Worm (Caenorhabditis elegans) whole organism, L4 larva: ENCODE data around the gene ttr-36.
A peak's percentile ranks its signal among the peaks of the same experiment; 100 is the strongest.

Experiments used
- F10B5.3 ChIP-seq: sonication (generic microtip); optimal IDR thresholded peaks from 2 replicates; lab custom pipeline; 2016; ENCODE audit warnings: mild to moderate bottlenecking, missing genetic modification characterization, missing compliant biosample characterization
- F37D6.2 ChIP-seq: sonication (generic microtip); optimal IDR thresholded peaks from 2 replicates; lab custom pipeline; 2016; ENCODE audit warnings: mild to moderate bottlenecking, missing genetic modification characterization, missing compliant biosample characterization
- R02D3.7 ChIP-seq: fragments of 150-350 bp; sonication (generic microtip); optimal IDR thresholded peaks from 3 replicates; lab custom pipeline; 2014; ENCODE audit warnings: missing biosample characterization, missing genetic modification characterization
- T20F7.1 ChIP-seq: fragments of 200-800 bp; sonication (Bioruptor generic); optimal IDR thresholded peaks from 2 replicates; lab custom pipeline; 2018; ENCODE audit warnings: mild to moderate bottlenecking, missing genetic modification characterization, missing compliant biosample characterization
- Y105C5A.15 ChIP-seq: fragments of 200-800 bp; sonication (Bioruptor generic); IDR thresholded peaks from 2 replicates; pipeline ENCODE4 v1.3.6; 2022; ENCODE audit warnings: missing genetic modification characterization, missing compliant biosample characterization
- Y48G9A.11 ChIP-seq: fragments of 200-800 bp; sonication (Bioruptor generic); IDR thresholded peaks from 2 replicates; pipeline ENCODE4 v1.3.6; 2022; ENCODE audit warnings: missing genetic modification reagents, missing genetic modification characterization, missing compliant biosample characterization
- Y75B8A.6 ChIP-seq: fragments of 200-800 bp; sonication (Bioruptor generic); IDR thresholded peaks from 2 replicates; pipeline ENCODE4 v1.3.6; 2022; ENCODE audit warnings: missing genetic modification reagents, missing genetic modification characterization, missing compliant biosample characterization
- ZK337.2 ChIP-seq: fragments of 200-800 bp; sonication (Bioruptor generic); IDR thresholded peaks from 2 replicates; pipeline ENCODE4 v1.3.6; 2022; ENCODE audit warnings: missing genetic modification reagents, missing genetic modification characterization, missing compliant biosample characterization
- ZK546.5 ChIP-seq, 2 experiments: sonication (generic microtip); optimal IDR thresholded peaks; 2 replicates each; lab custom pipeline; 2017; ENCODE audit warnings: missing biosample characterization in 2 of 2, missing genetic modification characterization in 2 of 2
- aha-1 ChIP-seq: fragments of 150-350 bp; peaks from one replicate; lab custom pipeline; 2014; ENCODE audit warnings: missing biosample characterization, missing genetic modification characterization
- aly-2 ChIP-seq: sonication (generic microtip); optimal IDR thresholded peaks from 2 replicates; lab custom pipeline; 2018; ENCODE audit warnings: missing biosample characterization, missing genetic modification characterization
- ama-1 ChIP-seq: fragments of 150-350 bp; optimal IDR thresholded peaks from 2 replicates; lab custom pipeline; 2014; ENCODE audit warnings: inconsistent platforms, mixed read lengths
- arid-1 ChIP-seq: fragments of 200-800 bp; sonication (Bioruptor generic); conservative IDR thresholded peaks from 2 replicates; pipeline ENCODE4 v1.3.6; 2022; ENCODE audit warnings: missing genetic modification reagents, missing genetic modification characterization, missing compliant biosample characterization
- attf-4 ChIP-seq: sonication (generic microtip); optimal IDR thresholded peaks from 3 replicates; lab custom pipeline; 2017; ENCODE audit warnings: missing biosample characterization, missing genetic modification characterization
- ceh-20 ChIP-seq: fragments of 200-800 bp; sonication (Bioruptor generic); IDR thresholded peaks from 2 replicates; pipeline ENCODE4 v1.3.6; 2022; ENCODE audit warnings: missing genetic modification reagents, missing genetic modification characterization, missing compliant biosample characterization
- ceh-44 ChIP-seq: fragments of 200-800 bp; sonication (Bioruptor generic); IDR thresholded peaks from 2 replicates; pipeline ENCODE4 v1.3.6; 2022; ENCODE audit warnings: missing genetic modification reagents, missing genetic modification characterization, missing compliant biosample characterization
- daf-8 ChIP-seq: fragments of 200-800 bp; sonication (Bioruptor generic); IDR thresholded peaks from 2 replicates; pipeline ENCODE4 v1.3.6; 2022; ENCODE audit warnings: missing genetic modification characterization, missing compliant biosample characterization
- dmd-6 ChIP-seq: fragments of 200-800 bp; sonication (Bioruptor generic); IDR thresholded peaks from 2 replicates; pipeline ENCODE4 v1.3.6; 2022; ENCODE audit warnings: missing genetic modification reagents, missing genetic modification characterization, missing compliant biosample characterization
- dmd-8 ChIP-seq: fragments of 200-800 bp; sonication (Bioruptor generic); IDR thresholded peaks from 2 replicates; pipeline ENCODE4 v1.3.6; 2022; ENCODE audit warnings: missing genetic modification characterization, missing compliant biosample characterization
- dmd-9 ChIP-seq: fragments of 200-800 bp; sonication (Bioruptor generic); IDR thresholded peaks from 2 replicates; pipeline ENCODE4 v1.3.6; 2022; ENCODE audit warnings: missing genetic modification reagents, missing genetic modification characterization, missing compliant biosample characterization
- egl-27 ChIP-seq: sonication (generic microtip); optimal IDR thresholded peaks from 3 replicates; lab custom pipeline; 2017; ENCODE audit warnings: missing biosample characterization, missing genetic modification reagents, missing genetic modification characterization
- fkh-10 ChIP-seq: fragments of 150-350 bp; optimal IDR thresholded peaks from 2 replicates; lab custom pipeline; 2014; ENCODE audit warnings: missing biosample characterization, missing genetic modification reagents, missing genetic modification characterization
- fos-1 ChIP-seq: fragments of 150-350 bp; optimal IDR thresholded peaks from 2 replicates; lab custom pipeline; 2014; ENCODE audit warnings: missing biosample characterization, missing genetic modification characterization
- hif-1 ChIP-seq, 2 experiments: sonication (generic microtip); optimal IDR thresholded peaks; 2 replicates each; lab custom pipeline; 2016 to 2017; ENCODE audit warnings: missing compliant biosample characterization in 2 of 2, missing genetic modification characterization in 2 of 2, missing genetic modification reagents in 2 of 2, missing genotype in 2 of 2, mild to moderate bottlenecking in 1 of 2
- hlh-30 ChIP-seq: sonication (generic microtip); optimal IDR thresholded peaks from 2 replicates; lab custom pipeline; 2017; ENCODE audit warnings: antibody characterized with exemption, mild to moderate bottlenecking, missing genetic modification characterization, missing compliant biosample characterization; ENCODE audit not compliant: insufficient read depth
- hmg-1.1 ChIP-seq: fragments of 200-800 bp; sonication (Bioruptor generic); IDR thresholded peaks from 2 replicates; pipeline ENCODE4 v1.3.6; 2022; ENCODE audit warnings: missing genetic modification reagents, missing genetic modification characterization, missing compliant biosample characterization
- lim-7 ChIP-seq: fragments of 200-800 bp; sonication (Bioruptor generic); IDR thresholded peaks from 2 replicates; pipeline ENCODE4 v1.3.6; 2022; ENCODE audit warnings: missing genetic modification characterization, missing compliant biosample characterization
- lin-1 ChIP-seq: fragments of 200-800 bp; sonication (Bioruptor generic); IDR thresholded peaks from 2 replicates; pipeline ENCODE4 v1.3.6; 2022; ENCODE audit warnings: missing genetic modification reagents, missing genetic modification characterization, missing compliant biosample characterization
- lin-15B ChIP-seq: fragments of 150-350 bp; sonication (generic microtip); optimal IDR thresholded peaks from 3 replicates; lab custom pipeline; 2014; ENCODE audit warnings: missing biosample characterization, missing genetic modification characterization
- lin-39 ChIP-seq: fragments of 150-350 bp; optimal IDR thresholded peaks from 2 replicates; lab custom pipeline; 2014; ENCODE audit warnings: missing biosample characterization, missing genetic modification reagents, missing genetic modification characterization
- lir-3 ChIP-seq: sonication (generic microtip); optimal IDR thresholded peaks from 2 replicates; lab custom pipeline; 2016; ENCODE audit warnings: mild to moderate bottlenecking, missing genetic modification characterization, missing compliant biosample characterization
- lsy-2 ChIP-seq, 2 experiments: fragments of 150-350 bp in 1 of 2; sonication (generic microtip) in 1 of 2; optimal IDR thresholded peaks; 2 replicates each; lab custom pipeline; 2014 to 2017; ENCODE audit warnings: missing biosample characterization in 2 of 2, missing genetic modification characterization in 2 of 2
- madf-9 ChIP-seq: fragments of 200-800 bp; sonication (Bioruptor generic); conservative IDR thresholded peaks from 2 replicates; pipeline ENCODE4 v1.3.6; 2022; ENCODE audit warnings: missing genetic modification reagents, missing genetic modification characterization, missing compliant biosample characterization
- mdl-1 ChIP-seq, 2 experiments: fragments of 150-350 bp in 1 of 2; sonication (generic microtip) in 1 of 2; optimal IDR thresholded peaks; 2 replicates each; lab custom pipeline; 2014 to 2017; ENCODE audit warnings: missing biosample characterization in 2 of 2, missing genetic modification characterization in 2 of 2
- mdt-29 ChIP-seq: fragments of 200-800 bp; sonication (Bioruptor generic); IDR thresholded peaks from 2 replicates; pipeline ENCODE4 v1.3.6; 2022; ENCODE audit warnings: missing genetic modification reagents, missing genetic modification characterization, missing compliant biosample characterization
- mep-1 ChIP-seq: fragments of 150-350 bp; sonication (generic microtip); optimal IDR thresholded peaks from 3 replicates; lab custom pipeline; 2014; ENCODE audit warnings: missing biosample characterization, missing genetic modification characterization
- mes-2 ChIP-seq: sonication (generic microtip); optimal IDR thresholded peaks from 2 replicates; lab custom pipeline; 2016; ENCODE audit warnings: missing genotype, mild to moderate bottlenecking, missing genetic modification characterization, missing compliant biosample characterization; ENCODE audit not compliant: poor library complexity, severe bottlenecking
- mxl-2 ChIP-seq: fragments of 200-800 bp; sonication (Bioruptor generic); conservative IDR thresholded peaks from 2 replicates; pipeline ENCODE4 v1.3.6; 2022; ENCODE audit warnings: missing genetic modification reagents, missing genetic modification characterization, missing compliant biosample characterization
- nhr-102 ChIP-seq: sonication (generic microtip); optimal IDR thresholded peaks from 2 replicates; lab custom pipeline; 2016; ENCODE audit warnings: mild to moderate bottlenecking, missing genetic modification characterization, moderate library complexity, missing compliant biosample characterization
- nhr-11 ChIP-seq: fragments of 150-350 bp; optimal IDR thresholded peaks from 2 replicates; lab custom pipeline; 2014; ENCODE audit warnings: missing biosample characterization, missing genetic modification characterization
- nhr-111 ChIP-seq: fragments of 200-800 bp; sonication (Bioruptor generic); optimal IDR thresholded peaks from 2 replicates; lab custom pipeline; 2018; ENCODE audit warnings: mild to moderate bottlenecking, missing genetic modification characterization, missing compliant biosample characterization
- nhr-25 ChIP-seq: sonication (generic microtip); optimal IDR thresholded peaks from 2 replicates; lab custom pipeline; 2017; ENCODE audit warnings: missing genetic modification characterization, mild to moderate bottlenecking, missing compliant biosample characterization, antibody characterized with exemption, moderate library complexity, borderline replicate concordance; ENCODE audit not compliant: insufficient read depth
- nhr-76 ChIP-seq: fragments of 150-350 bp; optimal IDR thresholded peaks from 2 replicates; lab custom pipeline; 2014; ENCODE audit warnings: missing biosample characterization, missing genetic modification characterization
- pha-4 ChIP-seq, 2 experiments: fragments of 150-350 bp in 1 of 2; fragments of 200-800 bp in 1 of 2; sonication (Bioruptor generic) in 1 of 2; IDR thresholded peaks in 1 of 2; optimal IDR thresholded peaks in 1 of 2; 2 replicates each; pipeline versions ENCODE4 v1.3.6 to Lab custom; 2014 to 2022; ENCODE audit warnings: missing genetic modification characterization in 2 of 2, missing genetic modification reagents in 2 of 2, missing biosample characterization in 1 of 2, missing compliant biosample characterization in 1 of 2
- sdz-12 ChIP-seq: fragments of 200-800 bp; sonication (Bioruptor generic); optimal IDR thresholded peaks from 2 replicates; lab custom pipeline; 2018; ENCODE audit warnings: mild to moderate bottlenecking, missing genetic modification characterization, missing compliant biosample characterization
- skn-1 ChIP-seq: fragments of 150-350 bp; optimal IDR thresholded peaks from 2 replicates; lab custom pipeline; 2014; ENCODE audit warnings: missing biosample characterization, missing genetic modification characterization
- tra-1 ChIP-seq: fragments of 200-800 bp; sonication (Bioruptor generic); IDR thresholded peaks from 2 replicates; pipeline ENCODE4 v1.3.6; 2022; ENCODE audit warnings: missing genetic modification reagents, missing genetic modification characterization, missing compliant biosample characterization
- unc-130 ChIP-seq: sonication (generic microtip); optimal IDR thresholded peaks from 2 replicates; lab custom pipeline; 2016; ENCODE audit warnings: missing genetic modification reagents, missing genetic modification characterization, missing compliant biosample characterization
- vab-7 ChIP-seq: fragments of 200-800 bp; sonication (Bioruptor generic); IDR thresholded peaks from 2 replicates; pipeline ENCODE4 v1.3.6; 2022; ENCODE audit warnings: missing genetic modification reagents, missing genetic modification characterization, missing compliant biosample characterization
- zfp-2 ChIP-seq: sonication (generic microtip); optimal IDR thresholded peaks from 2 replicates; lab custom pipeline; 2016; ENCODE audit warnings: mild to moderate bottlenecking, missing genetic modification characterization, missing compliant biosample characterization
- ztf-11 ChIP-seq: fragments of 150-350 bp; optimal IDR thresholded peaks from 2 replicates; lab custom pipeline; 2014; ENCODE audit warnings: missing biosample characterization, missing genetic modification characterization

The ttr-36 gene

ce11 chrX:6518537-6518936 lies 7.8 kb downstream of the ttr-36 start, which contains the start of gene ets-4:
Gene ets-4, plus strand, starts transcription at chrX:6518883.
- TF ChIP-seq nhr-11 (tag; lab: Kevin White, UChicago) = no peak
- no peak for TF ChIP-seq Y75B8A.6 (GFP tag; lab: Robert Waterston, UW)
- peak; percentile 17 for TF ChIP-seq T20F7.1 (GFP tag; lab: Kevin White, UChicago)
- TF ChIP-seq arid-1 (GFP tag; lab: Robert Waterston, UW) = no peak
- TF ChIP-seq lin-39 (tag; lab: Kevin White, UChicago) = no peak
- no peak for TF ChIP-seq F10B5.3 (tag; lab: Kevin White, UChicago)
- TF ChIP-seq attf-4 (tag; lab: Kevin White, UChicago) = no peak
- TF ChIP-seq vab-7 (GFP tag; lab: Robert Waterston, UW) = no peak
- TF ChIP-seq pha-4 (GFP tag; IDR thresholded peaks at IDR 0.05; lab: Robert Waterston, UW) = peak; percentile 11; the same call in 1 of the 2 replicates
- TF ChIP-seq pha-4 (tag; optimal IDR thresholded peaks at IDR 0.05; lab: Kevin White, UChicago) = no peak
- 0 out of 2 replicates have a peak, but pooled peaks have one; percentile 47 for TF ChIP-seq lin-1
- TF ChIP-seq ZK546.5 (tag; optimal IDR thresholded peaks at IDR 0.05; lab: Kevin White, UChicago) = no peak
- no peak for TF ChIP-seq skn-1 (tag; lab: Kevin White, UChicago)
- TF ChIP-seq nhr-25 (tag; lab: Kevin White, UChicago) = no peak
- TF ChIP-seq nhr-111 (GFP tag; lab: Kevin White, UChicago) = no peak
- TF ChIP-seq lir-3 (tag; lab: Kevin White, UChicago) = no peak
- TF ChIP-seq mdl-1 (tag; optimal IDR thresholded peaks at IDR 0.05; lab: Kevin White, UChicago) = peak in 1 of 2 experiments; percentile 33
- no peak for TF ChIP-seq ama-1
- no peak for TF ChIP-seq madf-9 (GFP tag; lab: Robert Waterston, UW)
- TF ChIP-seq Y48G9A.11 (GFP tag; lab: Robert Waterston, UW) = no peak
- no peak for TF ChIP-seq lin-15B (tag; lab: Kevin White, UChicago)
- no peak for TF ChIP-seq fos-1 (tag; lab: Kevin White, UChicago)
- TF ChIP-seq daf-8 = no peak
- TF ChIP-seq ceh-44 = no peak
- TF ChIP-seq R02D3.7 (tag; lab: Kevin White, UChicago) = no peak
- peak in 1 of 2 experiments; percentile 28 for TF ChIP-seq hif-1 (tag; optimal IDR thresholded peaks at IDR 0.05; lab: Kevin White, UChicago)
- no peak for TF ChIP-seq dmd-9
- no peak for TF ChIP-seq unc-130 (GFP tag; lab: Kevin White, UChicago)
- no peak for TF ChIP-seq zfp-2 (tag; lab: Kevin White, UChicago)
- no peak for TF ChIP-seq mxl-2 (GFP tag; lab: Robert Waterston, UW)
- TF ChIP-seq tra-1 = peak; percentile 85
- TF ChIP-seq hlh-30 = peak; percentile 83
- TF ChIP-seq lsy-2 (tag; optimal IDR thresholded peaks at IDR 0.05; lab: Kevin White, UChicago) = peak in 1 of 2 experiments; percentile 26
- no peak for TF ChIP-seq nhr-76 (tag; lab: Kevin White, UChicago)
- TF ChIP-seq ztf-11 = no peak
- TF ChIP-seq egl-27 (tag; lab: Kevin White, UChicago) = no peak
- TF ChIP-seq hmg-1.1 (GFP tag; lab: Robert Waterston, UW) = no peak
- no peak for TF ChIP-seq Y105C5A.15 (GFP tag; lab: Robert Waterston, UW)
- no peak for TF ChIP-seq aha-1
- TF ChIP-seq sdz-12 (GFP tag; lab: Kevin White, UChicago) = no peak
- no peak for TF ChIP-seq fkh-10 (GFP tag; lab: Kevin White, UChicago)
- no peak for TF ChIP-seq ZK337.2 (GFP tag; lab: Robert Waterston, UW)
- TF ChIP-seq mes-2 (tag; lab: Kevin White, UChicago) = peak; percentile 52
- TF ChIP-seq dmd-6 (GFP tag; lab: Robert Waterston, UW) = peak; percentile 92
- TF ChIP-seq ceh-20 = peak; percentile 73; the same call in 1 of the 2 replicates
- no peak for TF ChIP-seq lim-7 (GFP tag; lab: Robert Waterston, UW)
- TF ChIP-seq dmd-8 (GFP tag; lab: Robert Waterston, UW) = no peak
- TF ChIP-seq nhr-102 (tag; lab: Kevin White, UChicago) = peak; percentile 86
- TF ChIP-seq F37D6.2 = no peak
- peak; percentile 33 for TF ChIP-seq mep-1 (tag; lab: Kevin White, UChicago)
- TF ChIP-seq aly-2 = no peak
- peak; percentile 54; the same call in 1 of the 2 replicates for TF ChIP-seq mdt-29
